Worm (Caenorhabditis elegans): ENCODE results near the gene trpp-4.

Gene trpp-4

ce11 chrV:9382538-9383328 lies 17.4 kb upstream of the trpp-4 start (continued):
- TF ChIP-seq ztf-6 (GFP tag; IDR thresholded peaks at IDR 0.05) (no peak), efl-1 (GFP tag; optimal IDR thresholded peaks at IDR 0.05) (peak; percentile 99), ZK185.1 (tag; optimal IDR thresholded peaks at IDR 0.05; ENCODE audit: poor library complexity, severe bottlenecking) (no peak), bed-1 (GFP tag; IDR thresholded peaks at IDR 0.05) (no peak), C06A6.2 (GFP tag; conservative IDR thresholded peaks at IDR 0.05) (no peak), F33H1.4 (GFP tag; IDR thresholded peaks at IDR 0.05) (peak; percentile 82), F57C9.4 (tag; optimal IDR thresholded peaks at IDR 0.05) (no peak), ccch-3 (GFP tag; optimal IDR thresholded peaks at IDR 0.05) (no peak), B0261.1 (tag; optimal IDR thresholded peaks at IDR 0.05) (no peak), hlh-12 (tag; optimal IDR thresholded peaks at IDR 0.05) (no peak), bed-2 (GFP tag; IDR thresholded peaks at IDR 0.05) (no peak), ztf-18 (tag; optimal IDR thresholded peaks at IDR 0.05) (peak; percentile 97), B0035.1 (tag; optimal IDR thresholded peaks at IDR 0.05) (no peak), hmg-1.2 (GFP tag; IDR thresholded peaks at IDR 0.05) (peak; percentile 67; the same call in 1 of the 2 replicates), dox-1 (GFP tag; IDR thresholded peaks at IDR 0.05) (peak; percentile 94), lin-40 (tag; optimal IDR thresholded peaks at IDR 0.05) (no peak), aptf-2 (GFP tag; conservative IDR thresholded peaks at IDR 0.05) (no peak), lag-1 (GFP tag; IDR thresholded peaks at IDR 0.05) (no peak), die-1 (tag; optimal IDR thresholded peaks at IDR 0.05) (no peak), somi-1 (GFP tag; optimal IDR thresholded peaks at IDR 0.05) (no peak), nhr-120 (GFP tag; IDR thresholded peaks at IDR 0.05) (no peak), dpff-1 (tag; optimal IDR thresholded peaks at IDR 0.05) (no peak), zim-3 (tag; optimal IDR thresholded peaks at IDR 0.05) (no peak), Y53G8AR.9 (GFP tag; conservative IDR thresholded peaks at IDR 0.05) (peak; percentile 85), F23B12.7 (tag; optimal IDR thresholded peaks at IDR 0.05; ENCODE audit: insufficient read depth) (no peak), tbp1 (GFP tag; optimal IDR thresholded peaks at IDR 0.05) (no peak), nhr-80 (tag; optimal IDR thresholded peaks at IDR 0.05) (no peak), egl-44 (GFP tag; IDR thresholded peaks at IDR 0.05) (no peak), mcd-1 (GFP tag; IDR thresholded peaks at IDR 0.05) (no peak; the same call in 1 of the 2 replicates), madf-10 (tag; optimal IDR thresholded peaks at IDR 0.05) (no peak), let-607 (tag; optimal IDR thresholded peaks at IDR 0.05) (no peak), snpc-4 (GFP tag; optimal IDR thresholded peaks at IDR 0.05) (peak; percentile 29), snpc-4 (tag; optimal IDR thresholded peaks at IDR 0.05) (peak in 2 of 4 experiments; percentile 50 to 60), pbrm-1 (GFP tag; IDR thresholded peaks at IDR 0.05) (peak; percentile 87), D2030.7 (GFP tag; IDR thresholded peaks at IDR 0.05) (peak; percentile 98; the same call in 1 of the 2 replicates), K11D2.4 (GFP tag; IDR thresholded peaks at IDR 0.05) (no peak), gei-17 (GFP tag; optimal IDR thresholded peaks at IDR 0.05) (no peak), zfh-2 (GFP tag; conservative IDR thresholded peaks at IDR 0.05) (no peak), mes-4 (tag; optimal IDR thresholded peaks at IDR 0.05) (no peak), tbx-9 (tag; optimal IDR thresholded peaks at IDR 0.05; ENCODE audit: borderline replicate concordance) (no peak), attf-3 (GFP tag; conservative IDR thresholded peaks at IDR 0.05) (peak; percentile 63), F37B4.10 (GFP tag; IDR thresholded peaks at IDR 0.05) (no peak), athp-1 (tag; optimal IDR thresholded peaks at IDR 0.05) (peak; percentile 50), aptf-3 (GFP tag; IDR thresholded peaks at IDR 0.05) (0 out of 2 replicates have a peak, but pooled peaks have one; percentile 75), hmg-20 (GFP tag; IDR thresholded peaks at IDR 0.05) (no peak), ztf-22 (GFP tag; optimal IDR thresholded peaks at IDR 0.05) (no peak), him-1 (tag; optimal IDR thresholded peaks at IDR 0.05) (peak; percentile 64), F57A8.1 (GFP tag; optimal IDR thresholded peaks at IDR 0.05) (no peak)
